Worm (Caenorhabditis elegans) whole organism, L4 larva: Measurements from ENCODE around the gene C24B5.4.

Experiments used
- R02D3.7 ChIP-seq: fragments of 150-350 bp; sonication (generic microtip); optimal IDR thresholded peaks from 3 replicates; lab custom pipeline; 2014; ENCODE audit warnings: missing biosample characterization, missing genetic modification characterization
- nhr-76 ChIP-seq: fragments of 150-350 bp; optimal IDR thresholded peaks from 2 replicates; lab custom pipeline; 2014; ENCODE audit warnings: missing biosample characterization, missing genetic modification characterization
- pqm-1 ChIP-seq: sonication (generic microtip); optimal IDR thresholded peaks from 2 replicates; lab custom pipeline; 2017; ENCODE audit warnings: missing biosample characterization, missing genetic modification characterization
- ztf-7 ChIP-seq: fragments of 150-350 bp; optimal IDR thresholded peaks from 2 replicates; lab custom pipeline; 2014; ENCODE audit warnings: missing biosample characterization, missing genetic modification characterization

ce11 chrV:9224377-9224776 is 27.3 kb upstream of the C24B5.4 start:
- TF ChIP-seq R02D3.7 (tag; lab: Kevin White, UChicago) (no peak), nhr-76 (tag; lab: Kevin White, UChicago) (no peak), pqm-1 (tag; lab: Kevin White, UChicago) (no peak), ztf-7 (tag; lab: Kevin White, UChicago) (no peak)
